Worm (Caenorhabditis elegans) whole organism, late embryonic: Measurements from ENCODE around the gene C25A8.1.

Source experiments
- K02D7.2 ChIP-seq: sonication (generic microtip); optimal IDR thresholded peaks from 2 replicates; lab custom pipeline; 2017; ENCODE audit warnings: mild to moderate bottlenecking, missing genetic modification characterization, missing compliant biosample characterization
- ama-1 ChIP-seq: fragments of 150-350 bp; optimal IDR thresholded peaks from 2 replicates; lab custom pipeline; 2014
- ceh-18 ChIP-seq: sonication (generic microtip); optimal IDR thresholded peaks from 2 replicates; lab custom pipeline; 2016; ENCODE audit warnings: missing genetic modification characterization, missing compliant biosample characterization
- ceh-48 ChIP-seq: sonication (generic microtip); optimal IDR thresholded peaks from 2 replicates; lab custom pipeline; 2016; ENCODE audit warnings: missing genetic modification characterization, inconsistent platforms, missing compliant biosample characterization
- dmd-4 ChIP-seq: sonication (generic microtip); optimal IDR thresholded peaks from 2 replicates; lab custom pipeline; 2016; ENCODE audit warnings: borderline replicate concordance, missing genetic modification characterization, missing compliant biosample characterization
- hlh-13 ChIP-seq: fragments of 200-800 bp; sonication (Bioruptor generic); optimal IDR thresholded peaks from 2 replicates; lab custom pipeline; 2018; ENCODE audit warnings: mild to moderate bottlenecking, missing genetic modification characterization, missing compliant biosample characterization
- hlh-30 ChIP-seq: sonication (generic microtip); optimal IDR thresholded peaks from 2 replicates; lab custom pipeline; 2017; ENCODE audit warnings: antibody characterized with exemption, missing genetic modification characterization, missing compliant biosample characterization; ENCODE audit not compliant: insufficient read depth
- nfya-1 ChIP-seq: sonication (generic microtip); optimal IDR thresholded peaks from 2 replicates; lab custom pipeline; 2017; ENCODE audit warnings: missing genetic modification characterization, mild to moderate bottlenecking, missing compliant biosample characterization, antibody characterized with exemption, moderate library complexity
- npax-4 ChIP-seq: sonication (generic microtip); optimal IDR thresholded peaks from 2 replicates; lab custom pipeline; 2016; ENCODE audit warnings: missing genetic modification characterization, missing compliant biosample characterization
- pha-4 ChIP-seq: fragments of 150-350 bp; optimal IDR thresholded peaks from 2 replicates; lab custom pipeline; 2018; ENCODE audit warnings: missing biosample characterization, missing genetic modification reagents, missing genetic modification characterization
- tbx-2 ChIP-seq: sonication (generic microtip); optimal IDR thresholded peaks from 2 replicates; lab custom pipeline; 2016; ENCODE audit warnings: missing genetic modification characterization, missing compliant biosample characterization
- unc-3 ChIP-seq, 2 experiments: fragments of 200-800 bp in 1 of 2; sonication (Bioruptor generic) in 1 of 2; sonication (generic microtip) in 1 of 2; conservative IDR thresholded peaks in 1 of 2; optimal IDR thresholded peaks in 1 of 2; 2 replicates each; pipeline versions ENCODE4 v1.3.6 to Lab custom; 2016 to 2022; ENCODE audit warnings: missing compliant biosample characterization in 2 of 2, missing genetic modification characterization in 2 of 2, missing genetic modification reagents in 1 of 2
- zip-5 ChIP-seq: sonication (generic microtip); optimal IDR thresholded peaks from 2 replicates; lab custom pipeline; 2016; ENCODE audit warnings: missing genetic modification characterization, missing compliant biosample characterization

- no peak for TF ChIP-seq K02D7.2 (tag; lab: Kevin White, UChicago)
- TF ChIP-seq npax-4: no peak
- no peak for TF ChIP-seq ceh-48 (tag; lab: Kevin White, UChicago)
- TF ChIP-seq unc-3 (GFP tag; conservative IDR thresholded peaks at IDR 0.05; lab: Robert Waterston, UW): no peak
- TF ChIP-seq unc-3 (tag; optimal IDR thresholded peaks at IDR 0.05; lab: Kevin White, UChicago): no peak
- TF ChIP-seq zip-5 (tag; lab: Kevin White, UChicago): no peak
- no peak for TF ChIP-seq hlh-30 (tag; lab: Kevin White, UChicago)
- no peak for TF ChIP-seq ceh-18 (tag; lab: Kevin White, UChicago)
- no peak for TF ChIP-seq hlh-13 (GFP tag; lab: Kevin White, UChicago)
- TF ChIP-seq ama-1 (lab: Kevin White, UChicago): no peak
- TF ChIP-seq pha-4: no peak
- TF ChIP-seq nfya-1 (tag; lab: Kevin White, UChicago): no peak
- no peak for TF ChIP-seq tbx-2 (tag; lab: Kevin White, UChicago)
- no peak for TF ChIP-seq dmd-4 (tag; lab: Kevin White, UChicago)
Measured at ce11 chrIV:7052135-7052534, 41.2 kb downstream of the C25A8.1 start.
